Fruit fly (Drosophila melanogaster) whole organism, embryonic: ENCODE results near the gene CG9360.
A peak's percentile ranks its signal among the peaks of the same experiment; 100 is the strongest.

Experiments used
- Ada2b ChIP-seq: fragments of 200-800 bp; sonication (Bioruptor generic); IDR thresholded peaks from 2 replicates; pipeline ENCODE4 v1.3.6; 2022; ENCODE audit warnings: missing biosample characterization, missing genetic modification characterization
- BtbVII ChIP-seq: fragments of 200-800 bp; sonication (Bioruptor generic); optimal IDR thresholded peaks from 3 replicates; lab custom pipeline; 2017; ENCODE audit warnings: missing biosample characterization, mild to moderate bottlenecking, missing genetic modification characterization
- CG12104 ChIP-seq: fragments of 200-800 bp; sonication (Bioruptor generic); optimal IDR thresholded peaks from 3 replicates; lab custom pipeline; 2016; ENCODE audit warnings: missing biosample characterization, missing genetic modification characterization
- CG12155 ChIP-seq: fragments of 200-800 bp; sonication (Bioruptor generic); optimal IDR thresholded peaks from 3 replicates; lab custom pipeline; 2016; ENCODE audit warnings: missing biosample characterization, missing genetic modification characterization
- CG13624 ChIP-seq: fragments of 200-800 bp; sonication (Bioruptor generic); optimal IDR thresholded peaks from 2 replicates; lab custom pipeline; 2016; ENCODE audit warnings: missing biosample characterization, missing genetic modification characterization
- CG17829 ChIP-seq: fragments of 200-800 bp; optimal IDR thresholded peaks from 2 replicates; lab custom pipeline; 2019; ENCODE audit warnings: missing biosample characterization, mild to moderate bottlenecking, missing genetic modification characterization, moderate library complexity
- CG30020 ChIP-seq: fragments of 200-800 bp; optimal IDR thresholded peaks from 2 replicates; lab custom pipeline; 2019; ENCODE audit warnings: missing biosample characterization, mild to moderate bottlenecking, missing genetic modification characterization, moderate library complexity
- CG31388 ChIP-seq: fragments of 200-800 bp; sonication (Bioruptor generic); optimal IDR thresholded peaks from 2 replicates; lab custom pipeline; 2016; ENCODE audit warnings: missing biosample characterization, missing genetic modification characterization
- CG31441 ChIP-seq: fragments of 200-800 bp; sonication (Bioruptor generic); IDR thresholded peaks from 2 replicates; pipeline ENCODE4 v1.3.6; 2022; ENCODE audit warnings: missing biosample characterization, missing genetic modification characterization
- CG34224 ChIP-seq: fragments of 200-800 bp; sonication (Bioruptor generic); IDR thresholded peaks from 3 replicates; pipeline ENCODE4 v1.3.6; 2022; ENCODE audit warnings: missing biosample characterization, missing genetic modification characterization; ENCODE audit not compliant: partially characterized antibody
- CG3847 ChIP-seq: fragments of 200-800 bp; sonication (Bioruptor generic); IDR thresholded peaks from 2 replicates; pipeline ENCODE4 v1.3.6; 2022; ENCODE audit warnings: missing biosample characterization, missing genetic modification characterization
- CG5953 ChIP-seq: fragments of 200-800 bp; sonication (Bioruptor generic); IDR thresholded peaks from 2 replicates; pipeline ENCODE4 v1.3.6; 2022; ENCODE audit warnings: missing biosample characterization, missing genetic modification characterization
- CG7271 ChIP-seq: fragments of 200-800 bp; sonication (Bioruptor generic); optimal IDR thresholded peaks from 2 replicates; lab custom pipeline; 2018; ENCODE audit warnings: missing biosample characterization, mild to moderate bottlenecking, missing genetic modification characterization, moderate library complexity
- CG8924 ChIP-seq: fragments of 200-800 bp; optimal IDR thresholded peaks from 3 replicates; lab custom pipeline; 2019; ENCODE audit warnings: missing biosample characterization, mild to moderate bottlenecking, missing genetic modification characterization, moderate library complexity
- CG9817 ChIP-seq: fragments of 200-800 bp; sonication (Bioruptor generic); optimal IDR thresholded peaks from 2 replicates; lab custom pipeline; 2018; ENCODE audit warnings: missing biosample characterization, mild to moderate bottlenecking, missing genetic modification characterization, moderate library complexity
- CG9876 ChIP-seq: fragments of 200-800 bp; sonication (Bioruptor generic); optimal IDR thresholded peaks from 2 replicates; lab custom pipeline; 2016; ENCODE audit warnings: missing biosample characterization, missing genetic modification characterization
- CTCF ChIP-seq: fragments of 200-800 bp; sonication (Bioruptor generic); optimal IDR thresholded peaks from 2 replicates; lab custom pipeline; 2017; ENCODE audit warnings: missing biosample characterization, mild to moderate bottlenecking, missing genetic modification characterization, moderate library complexity
- D19A ChIP-seq: fragments of 200-800 bp; optimal IDR thresholded peaks from 3 replicates; lab custom pipeline; 2019; ENCODE audit warnings: missing biosample characterization, mild to moderate bottlenecking, missing genetic modification characterization, moderate library complexity
- Dad ChIP-seq: fragments of 200-800 bp; sonication (Bioruptor generic); optimal IDR thresholded peaks from 3 replicates; lab custom pipeline; 2016; ENCODE audit warnings: missing biosample characterization, missing genetic modification characterization
- Gug ChIP-seq: fragments of 200-800 bp; sonication (Bioruptor generic); IDR thresholded peaks from 4 replicates; pipeline ENCODE4 v1.3.6; 2022; ENCODE audit warnings: missing biosample characterization, missing genetic modification characterization
- HmgZ ChIP-seq: fragments of 200-800 bp; sonication (Bioruptor generic); optimal IDR thresholded peaks from 2 replicates; lab custom pipeline; 2018; ENCODE audit warnings: missing biosample characterization, mild to moderate bottlenecking, missing genetic modification characterization
- Jarid2 ChIP-seq: fragments of 200-800 bp; sonication (Bioruptor generic); optimal IDR thresholded peaks from 3 replicates; lab custom pipeline; 2017; ENCODE audit warnings: mild to moderate bottlenecking, missing biosample characterization, missing genetic modification reagents, missing genetic modification characterization
- Nf-YA ChIP-seq: fragments of 200-800 bp; sonication (Bioruptor generic); IDR thresholded peaks from 2 replicates; pipeline ENCODE4 v1.3.6; 2022; ENCODE audit warnings: missing biosample characterization, missing genetic modification characterization
- Nf-YB ChIP-seq: fragments of 200-800 bp; sonication (Bioruptor generic); optimal IDR thresholded peaks from 3 replicates; lab custom pipeline; 2019; ENCODE audit warnings: missing biosample characterization, mild to moderate bottlenecking, missing genetic modification characterization, moderate library complexity
- Oli ChIP-seq: fragments of 200-800 bp; sonication (Bioruptor generic); optimal IDR thresholded peaks from 2 replicates; lab custom pipeline; 2018; ENCODE audit warnings: missing biosample characterization, mild to moderate bottlenecking, missing genetic modification characterization, moderate library complexity
- PHDP ChIP-seq: fragments of 200-800 bp; sonication (Bioruptor generic); optimal IDR thresholded peaks from 3 replicates; lab custom pipeline; 2018; ENCODE audit warnings: missing biosample characterization, mild to moderate bottlenecking, missing genetic modification characterization, moderate library complexity
- Ptx1 ChIP-seq: fragments of 200-800 bp; sonication (Bioruptor generic); IDR thresholded peaks from 2 replicates; pipeline ENCODE4 v1.3.6; 2022; ENCODE audit warnings: missing biosample characterization, missing genetic modification characterization
- Spps ChIP-seq: fragments of 200-800 bp; sonication (Bioruptor generic); optimal IDR thresholded peaks from 2 replicates; lab custom pipeline; 2018; ENCODE audit warnings: missing biosample characterization, mild to moderate bottlenecking, missing genetic modification characterization
- YL-1 ChIP-seq: fragments of 200-800 bp; sonication (Bioruptor generic); optimal IDR thresholded peaks from 3 replicates; lab custom pipeline; 2017; ENCODE audit warnings: missing biosample characterization, mild to moderate bottlenecking, missing genetic modification characterization
- ab ChIP-seq: fragments of 200-800 bp; sonication (Bioruptor generic); optimal IDR thresholded peaks from 2 replicates; lab custom pipeline; 2016; ENCODE audit warnings: missing biosample characterization, missing genetic modification characterization
- al ChIP-seq: fragments of 200-800 bp; sonication (Bioruptor generic); IDR thresholded peaks from 2 replicates; pipeline ENCODE4 v1.3.6; 2022; ENCODE audit warnings: missing biosample characterization, missing genetic modification characterization
- bsh ChIP-seq, 2 experiments: fragments of 200-800 bp; sonication (Bioruptor generic); optimal IDR thresholded peaks; 2 replicates each; lab custom pipeline; 2017 to 2018; ENCODE audit warnings: mild to moderate bottlenecking in 2 of 2, missing biosample characterization in 2 of 2, missing genetic modification characterization in 2 of 2, moderate library complexity in 1 of 2
- cad ChIP-seq: fragments of >200 bp; optimal IDR thresholded peaks from 2 replicates; lab custom pipeline; 2017; ENCODE audit warnings: missing biosample characterization, missing genetic modification characterization
- cas ChIP-seq: fragments of 200-800 bp; sonication (Bioruptor generic); IDR thresholded peaks from 2 replicates; pipeline ENCODE4 v1.3.6; 2022; ENCODE audit warnings: missing biosample characterization, missing genetic modification characterization
- croc ChIP-seq: fragments of 200-800 bp; sonication (Bioruptor generic); conservative IDR thresholded peaks from 3 replicates; pipeline ENCODE4 v1.3.6; 2022; ENCODE audit warnings: missing biosample characterization, missing genetic modification characterization
- dmrt99B ChIP-seq: fragments of 200-800 bp; sonication (Bioruptor generic); optimal IDR thresholded peaks from 2 replicates; lab custom pipeline; 2018; ENCODE audit warnings: missing biosample characterization, mild to moderate bottlenecking, missing genetic modification characterization, moderate library complexity
- grau ChIP-seq: fragments of 200-800 bp; optimal IDR thresholded peaks from 3 replicates; lab custom pipeline; 2019; ENCODE audit warnings: missing biosample characterization, mild to moderate bottlenecking, missing genetic modification characterization, moderate library complexity
- insv ChIP-seq, 2 experiments: fragments of 200-800 bp; sonication (Bioruptor generic); optimal IDR thresholded peaks; 3 replicates each; lab custom pipeline; 2016 to 2018; ENCODE audit warnings: missing biosample characterization in 2 of 2, missing genetic modification characterization in 2 of 2
- nmo ChIP-seq: fragments of 200-800 bp; sonication (Bioruptor generic); optimal IDR thresholded peaks from 2 replicates; lab custom pipeline; 2018; ENCODE audit warnings: missing biosample characterization, mild to moderate bottlenecking, missing genetic modification characterization, moderate library complexity
- pan ChIP-seq, 4 experiments: fragments of >200 bp in 3 of 4; fragments of 200-800 bp in 1 of 4; sonication (Bioruptor generic) in 1 of 4; optimal IDR thresholded peaks in 3 of 4; IDR thresholded peaks in 1 of 4; 2 replicates each; pipeline versions ENCODE4 v1.3.6 to Lab custom; 2017 to 2022; ENCODE audit warnings: missing biosample characterization in 2 of 4, missing genetic modification characterization in 2 of 4, mixed read lengths in 1 of 4
- pb ChIP-seq: fragments of 200-800 bp; sonication (Bioruptor generic); optimal IDR thresholded peaks from 3 replicates; lab custom pipeline; 2016; ENCODE audit warnings: missing biosample characterization, missing genetic modification characterization
- pita ChIP-seq: fragments of 200-800 bp; sonication (Bioruptor generic); optimal IDR thresholded peaks from 2 replicates; lab custom pipeline; 2017; ENCODE audit warnings: missing biosample characterization, mild to moderate bottlenecking, missing genetic modification characterization
- prd ChIP-seq, 3 experiments: fragments of >200 bp in 2 of 3; fragments of 200-800 bp in 1 of 3; sonication (Bioruptor generic) in 1 of 3; optimal IDR thresholded peaks in 2 of 3; IDR thresholded peaks in 1 of 3; 2 replicates in 2 of 3; 3 replicates in 1 of 3; pipeline versions ENCODE4 v1.3.6 to Lab custom; 2017 to 2022; ENCODE audit warnings: missing biosample characterization in 1 of 3, missing genetic modification characterization in 1 of 3
- pum ChIP-seq: fragments of 200-800 bp; sonication (Bioruptor generic); optimal IDR thresholded peaks from 2 replicates; lab custom pipeline; 2016; ENCODE audit warnings: missing biosample characterization, missing genetic modification characterization
- schlank ChIP-seq: fragments of 200-800 bp; sonication (Bioruptor generic); optimal IDR thresholded peaks from 2 replicates; lab custom pipeline; 2018; ENCODE audit warnings: missing biosample characterization, mild to moderate bottlenecking, missing genetic modification characterization
- slou ChIP-seq: fragments of 200-800 bp; sonication (Bioruptor generic); optimal IDR thresholded peaks from 3 replicates; lab custom pipeline; 2016; ENCODE audit warnings: missing biosample characterization, missing genetic modification characterization
- ssp ChIP-seq: fragments of 200-800 bp; sonication (Bioruptor generic); IDR thresholded peaks from 2 replicates; pipeline ENCODE4 v1.3.6; 2022; ENCODE audit warnings: missing biosample characterization, missing genetic modification characterization
- toy ChIP-seq: fragments of 200-800 bp; sonication (Bioruptor generic); IDR thresholded peaks from 2 replicates; pipeline ENCODE4 v1.3.6; 2022; ENCODE audit warnings: missing biosample characterization, missing genetic modification characterization
- tx ChIP-seq: fragments of 200-800 bp; sonication (Bioruptor generic); optimal IDR thresholded peaks from 2 replicates; lab custom pipeline; 2016; ENCODE audit warnings: missing biosample characterization, missing genetic modification characterization

CG9360 gene

dm6 chrX:11714529-11715262, 49.7 kb downstream of the CG9360 start (continued):
- TF ChIP-seq Ada2b (GFP tag; lab: Robert Waterston, UW) (0 out of 2 replicates have a peak, but pooled peaks have one; percentile 51), CG34224 (GFP tag; lab: Robert Waterston, UW) (0 out of 3 replicates have a peak, but pooled peaks have one; percentile 17), schlank (peak; percentile 64), CG7271 (tag; lab: Kevin White, UChicago) (no peak), ssp (GFP tag; lab: Robert Waterston, UW) (peak; percentile 13; the same call in 1 of the 2 replicates), croc (GFP tag; lab: Robert Waterston, UW) (0 out of 3 replicates have a peak, but pooled peaks have one; percentile 20), Nf-YA (no peak), CG9876 (peak; percentile 43), Dad (peak; percentile 76), al (GFP tag; lab: Robert Waterston, UW) (peak; percentile 71), CTCF (GFP tag; lab: Kevin White, UChicago) (peak; percentile 84), CG8924 (tag; lab: Kevin White, UChicago) (peak; percentile 73), prd (optimal IDR thresholded peaks at IDR 0.05; lab: Kevin White, UChicago) (no peak), prd (GFP tag; IDR thresholded peaks at IDR 0.05; lab: Robert Waterston, UW) (peak; percentile 77), CG9817 (tag; lab: Kevin White, UChicago) (peak; percentile 51), CG3847 (GFP tag; lab: Robert Waterston, UW) (peak; percentile 68), Spps (tag; lab: Kevin White, UChicago) (no peak), insv (GFP tag; optimal IDR thresholded peaks at IDR 0.05; lab: Kevin White, UChicago) (peak in 1 of 2 experiments; percentile 79), YL-1 (GFP tag; lab: Kevin White, UChicago) (no peak), nmo (peak; percentile 61), BtbVII (GFP tag; lab: Kevin White, UChicago) (peak; percentile 42), slou (GFP tag; lab: Kevin White, UChicago) (no peak), Gug (GFP tag; lab: Robert Waterston, UW) (peak; percentile 83), pum (GFP tag; lab: Kevin White, UChicago) (peak; percentile 63), pb (GFP tag; lab: Kevin White, UChicago) (peak; percentile 73), CG5953 (GFP tag; lab: Robert Waterston, UW) (peak; percentile 63), CG12104 (no peak), Oli (tag; lab: Kevin White, UChicago) (peak; percentile 71), ab (GFP tag; lab: Kevin White, UChicago) (no peak), HmgZ (tag; lab: Kevin White, UChicago) (peak; percentile 72), CG30020 (tag; lab: Kevin White, UChicago) (peak; percentile 36), cas (GFP tag; lab: Robert Waterston, UW) (peak; percentile 41; the same call in 1 of the 2 replicates), bsh (GFP tag; optimal IDR thresholded peaks at IDR 0.05; lab: Kevin White, UChicago) (peak in 1 of 2 experiments; percentile 44), CG31441 (GFP tag; lab: Robert Waterston, UW) (peak; percentile 63; the same call in 1 of the 2 replicates), dmrt99B (tag; lab: Kevin White, UChicago) (peak; percentile 73), Nf-YB (GFP tag; lab: Kevin White, UChicago) (peak; percentile 54), CG31388 (GFP tag; lab: Kevin White, UChicago) (no peak), Jarid2 (GFP tag; lab: Kevin White, UChicago) (peak; percentile 60), Ptx1 (GFP tag; lab: Robert Waterston, UW) (peak; percentile 85), D19A (tag; lab: Kevin White, UChicago) (peak; percentile 77), cad (GFP tag; lab: Kevin White, UChicago) (no peak), CG17829 (tag; lab: Kevin White, UChicago) (peak; percentile 73), CG12155 (GFP tag; lab: Kevin White, UChicago) (no peak), pan (optimal IDR thresholded peaks at IDR 0.05; lab: Kevin White, UChicago) (no peak), pan (GFP tag; optimal IDR thresholded peaks at IDR 0.05 in 1 of 2, IDR thresholded peaks at IDR 0.05 in 1 of 2) (peak in 1 of 2 experiments; percentile 57), tx (GFP tag; lab: Kevin White, UChicago) (peak; percentile 60), grau (tag; lab: Kevin White, UChicago) (peak; percentile 73), PHDP (tag; lab: Kevin White, UChicago) (peak; percentile 68), CG13624 (GFP tag; lab: Kevin White, UChicago) (no peak), toy (GFP tag; lab: Robert Waterston, UW) (peak; percentile 58; the same call in 1 of the 2 replicates), pita (no peak)
